Fruit fly (Drosophila melanogaster) whole organism, embryonic: Measurements from ENCODE around the gene erm.

Experiments used
- Asciz ChIP-seq: fragments of 200-800 bp; sonication (Bioruptor generic); optimal IDR thresholded peaks from 2 replicates; lab custom pipeline; 2017; ENCODE audit warnings: missing biosample characterization, mild to moderate bottlenecking, missing genetic modification characterization, missing genetic modification reagents
- B-H1 ChIP-seq: fragments of 200-800 bp; sonication (Bioruptor generic); IDR thresholded peaks from 3 replicates; pipeline ENCODE4 v1.3.6; 2022; ENCODE audit warnings: missing biosample characterization, missing genetic modification characterization
- CG10274 ChIP-seq: fragments of 200-800 bp; sonication (Bioruptor generic); optimal IDR thresholded peaks from 3 replicates; lab custom pipeline; 2017; ENCODE audit warnings: missing biosample characterization, mild to moderate bottlenecking, missing genetic modification characterization
- CG11085 ChIP-seq: fragments of 200-800 bp; sonication (Bioruptor generic); IDR thresholded peaks from 2 replicates; pipeline ENCODE4 v1.3.6; 2022; ENCODE audit warnings: missing biosample characterization, missing genetic modification characterization
- CG13424 ChIP-seq: fragments of 200-800 bp; sonication (Bioruptor generic); optimal IDR thresholded peaks from 2 replicates; lab custom pipeline; 2019; ENCODE audit warnings: missing biosample characterization, mild to moderate bottlenecking, missing genetic modification characterization, moderate library complexity
- CG14014 ChIP-seq: fragments of 200-800 bp; sonication (Bioruptor generic); IDR thresholded peaks from 2 replicates; pipeline ENCODE4 v1.3.6; 2022; ENCODE audit warnings: missing biosample characterization, missing genetic modification characterization
- CG14441 ChIP-seq: fragments of 200-800 bp; sonication (Bioruptor generic); IDR thresholded peaks from 2 replicates; pipeline ENCODE4 v1.3.6; 2022; ENCODE audit warnings: missing biosample characterization, missing genetic modification characterization
- CG14710 ChIP-seq: fragments of 200-800 bp; sonication (Bioruptor generic); optimal IDR thresholded peaks from 3 replicates; lab custom pipeline; 2019; ENCODE audit warnings: missing biosample characterization, mild to moderate bottlenecking, missing genetic modification characterization, moderate library complexity
- CG15011 ChIP-seq: fragments of 200-800 bp; sonication (Bioruptor generic); optimal IDR thresholded peaks from 3 replicates; lab custom pipeline; 2018; ENCODE audit warnings: missing biosample characterization, mild to moderate bottlenecking, missing genetic modification characterization
- CG1832 ChIP-seq: fragments of 200-800 bp; sonication (Bioruptor generic); optimal IDR thresholded peaks from 2 replicates; lab custom pipeline; 2017; ENCODE audit warnings: missing biosample characterization, mild to moderate bottlenecking, missing genetic modification characterization, inconsistent platforms
- CG2129 ChIP-seq: fragments of 200-800 bp; sonication (Bioruptor generic); IDR thresholded peaks from 2 replicates; pipeline ENCODE4 v1.3.6; 2022; ENCODE audit warnings: missing biosample characterization, missing genetic modification characterization; ENCODE audit not compliant: partially characterized antibody
- CG30431 ChIP-seq: fragments of 200-800 bp; sonication (Bioruptor generic); optimal IDR thresholded peaks from 2 replicates; lab custom pipeline; 2017; ENCODE audit warnings: missing biosample characterization, missing genetic modification characterization
- CG31441 ChIP-seq: fragments of 200-800 bp; sonication (Bioruptor generic); IDR thresholded peaks from 2 replicates; pipeline ENCODE4 v1.3.6; 2022; ENCODE audit warnings: missing biosample characterization, missing genetic modification characterization
- CG3281 ChIP-seq: fragments of 200-800 bp; sonication (Bioruptor generic); optimal IDR thresholded peaks from 3 replicates; lab custom pipeline; 2017; ENCODE audit warnings: missing biosample characterization, mild to moderate bottlenecking, missing genetic modification characterization
- CG34224 ChIP-seq: fragments of 200-800 bp; sonication (Bioruptor generic); IDR thresholded peaks from 3 replicates; pipeline ENCODE4 v1.3.6; 2022; ENCODE audit warnings: missing biosample characterization, missing genetic modification characterization; ENCODE audit not compliant: partially characterized antibody
- CG4617 ChIP-seq: fragments of 200-800 bp; sonication (Bioruptor generic); optimal IDR thresholded peaks from 3 replicates; lab custom pipeline; 2016; ENCODE audit warnings: missing biosample characterization, missing genetic modification characterization, borderline replicate concordance
- CG4820 ChIP-seq: fragments of 200-800 bp; sonication (Bioruptor generic); optimal IDR thresholded peaks from 3 replicates; lab custom pipeline; 2016; ENCODE audit warnings: missing biosample characterization, missing genetic modification characterization
- CG5245 ChIP-seq: fragments of 200-800 bp; sonication (Bioruptor generic); optimal IDR thresholded peaks from 3 replicates; lab custom pipeline; 2016; ENCODE audit warnings: missing biosample characterization, missing genetic modification characterization
- CG6854 ChIP-seq: fragments of 200-800 bp; sonication (Bioruptor generic); optimal IDR thresholded peaks from 3 replicates; lab custom pipeline; 2017; ENCODE audit warnings: missing biosample characterization, mild to moderate bottlenecking, missing genetic modification characterization
- CG8290 ChIP-seq, 3 experiments: fragments of 200-800 bp; sonication (Bioruptor generic); optimal IDR thresholded peaks; 2 replicates each; lab custom pipeline; 2016 to 2019; ENCODE audit warnings: missing biosample characterization in 3 of 3, missing genetic modification characterization in 3 of 3, mild to moderate bottlenecking in 2 of 3, moderate library complexity in 1 of 3
- D19A ChIP-seq: fragments of 200-800 bp; optimal IDR thresholded peaks from 3 replicates; lab custom pipeline; 2019; ENCODE audit warnings: missing biosample characterization, mild to moderate bottlenecking, missing genetic modification characterization, moderate library complexity
- Doc3 ChIP-seq: fragments of 200-800 bp; sonication (Bioruptor generic); IDR thresholded peaks from 3 replicates; pipeline ENCODE4 v1.3.6; 2022; ENCODE audit warnings: missing biosample characterization, missing genetic modification characterization; ENCODE audit not compliant: partially characterized antibody
- Hr3 ChIP-seq: fragments of 200-800 bp; sonication (Bioruptor generic); optimal IDR thresholded peaks from 3 replicates; lab custom pipeline; 2016; ENCODE audit warnings: missing biosample characterization, missing genetic modification characterization
- Jarid2 ChIP-seq: fragments of 200-800 bp; sonication (Bioruptor generic); optimal IDR thresholded peaks from 3 replicates; lab custom pipeline; 2017; ENCODE audit warnings: mild to moderate bottlenecking, missing biosample characterization, missing genetic modification reagents, missing genetic modification characterization
- Lhr ChIP-seq: fragments of 200-800 bp; sonication (Bioruptor generic); optimal IDR thresholded peaks from 3 replicates; lab custom pipeline; 2017; ENCODE audit warnings: mild to moderate bottlenecking, missing biosample characterization, missing genetic modification reagents, missing genetic modification characterization
- NC2α ChIP-seq: fragments of 200-800 bp; sonication (Bioruptor generic); optimal IDR thresholded peaks from 2 replicates; lab custom pipeline; 2016; ENCODE audit warnings: missing biosample characterization, missing genetic modification characterization
- Nf-YB ChIP-seq: fragments of 200-800 bp; sonication (Bioruptor generic); optimal IDR thresholded peaks from 3 replicates; lab custom pipeline; 2019; ENCODE audit warnings: missing biosample characterization, mild to moderate bottlenecking, missing genetic modification characterization, moderate library complexity
- Opbp ChIP-seq: fragments of 200-800 bp; sonication (Bioruptor generic); IDR thresholded peaks from 3 replicates; pipeline ENCODE4 v1.3.6; 2022; ENCODE audit warnings: missing biosample characterization, missing genetic modification characterization; ENCODE audit not compliant: partially characterized antibody
- ab ChIP-seq: fragments of 200-800 bp; sonication (Bioruptor generic); optimal IDR thresholded peaks from 2 replicates; lab custom pipeline; 2016; ENCODE audit warnings: missing biosample characterization, missing genetic modification characterization
- amos ChIP-seq: fragments of 200-800 bp; sonication (Bioruptor generic); IDR thresholded peaks from 2 replicates; pipeline ENCODE4 v1.3.6; 2022; ENCODE audit warnings: missing biosample characterization, missing genetic modification characterization; ENCODE audit not compliant: partially characterized antibody
- ato ChIP-seq: fragments of 200-800 bp; sonication (Bioruptor generic); IDR thresholded peaks from 2 replicates; pipeline ENCODE4 v1.3.6; 2022; ENCODE audit warnings: missing biosample characterization, missing genetic modification characterization; ENCODE audit not compliant: partially characterized antibody
- bowl ChIP-seq: fragments of 200-800 bp; sonication (Bioruptor generic); IDR thresholded peaks from 2 replicates; pipeline ENCODE4 v1.3.6; 2022; ENCODE audit warnings: missing biosample characterization, missing genetic modification characterization
- cas ChIP-seq: fragments of 200-800 bp; sonication (Bioruptor generic); IDR thresholded peaks from 2 replicates; pipeline ENCODE4 v1.3.6; 2022; ENCODE audit warnings: missing biosample characterization, missing genetic modification characterization
- cato ChIP-seq: fragments of 200-800 bp; sonication (Bioruptor generic); optimal IDR thresholded peaks from 2 replicates; lab custom pipeline; 2016; ENCODE audit warnings: missing biosample characterization, missing genetic modification characterization, borderline replicate concordance
- ci ChIP-seq: fragments of 200-800 bp; sonication (Bioruptor generic); IDR thresholded peaks from 3 replicates; pipeline ENCODE4 v1.3.6; 2022; ENCODE audit warnings: missing biosample characterization, missing genetic modification characterization
- dmrt11E ChIP-seq: fragments of 200-800 bp; sonication (Bioruptor generic); optimal IDR thresholded peaks from 3 replicates; lab custom pipeline; 2018; ENCODE audit warnings: missing biosample characterization, mild to moderate bottlenecking, missing genetic modification characterization, moderate library complexity
- exex ChIP-seq: fragments of 200-800 bp; sonication (Bioruptor generic); optimal IDR thresholded peaks from 4 replicates; lab custom pipeline; 2018; ENCODE audit warnings: missing biosample characterization, mild to moderate bottlenecking, missing genetic modification characterization, moderate library complexity
- lov ChIP-seq, 2 experiments: fragments of 200-800 bp in 1 of 2; fragments of >200 bp in 1 of 2; sonication (Bioruptor generic) in 1 of 2; IDR thresholded peaks in 1 of 2; optimal IDR thresholded peaks in 1 of 2; 2 replicates in 1 of 2; 3 replicates in 1 of 2; pipeline versions ENCODE4 v1.3.6 to Lab custom; 2017 to 2022; ENCODE audit warnings: missing biosample characterization in 1 of 2, missing genetic modification characterization in 1 of 2
- mirr ChIP-seq: fragments of 200-800 bp; sonication (Bioruptor generic); optimal IDR thresholded peaks from 3 replicates; lab custom pipeline; 2018; ENCODE audit warnings: missing biosample characterization, mild to moderate bottlenecking, missing genetic modification characterization
- nerfin-1 ChIP-seq: fragments of 200-800 bp; sonication (Bioruptor generic); optimal IDR thresholded peaks from 3 replicates; lab custom pipeline; 2019; ENCODE audit warnings: missing biosample characterization, mild to moderate bottlenecking, missing genetic modification characterization, moderate library complexity
- peb ChIP-seq: fragments of 200-800 bp; sonication (Bioruptor generic); IDR thresholded peaks from 2 replicates; pipeline ENCODE4 v1.3.6; 2022; ENCODE audit warnings: missing biosample characterization, missing genetic modification characterization
- phol ChIP-seq: fragments of 200-800 bp; sonication (Bioruptor generic); optimal IDR thresholded peaks from 3 replicates; lab custom pipeline; 2018; ENCODE audit warnings: missing biosample characterization, mild to moderate bottlenecking, missing genetic modification characterization, moderate library complexity
- ro ChIP-seq: fragments of 200-800 bp; sonication (Bioruptor generic); IDR thresholded peaks from 2 replicates; pipeline ENCODE4 v1.3.6; 2022; ENCODE audit warnings: missing biosample characterization, missing genetic modification characterization
- sna ChIP-seq: fragments of 200-800 bp; sonication (Bioruptor generic); IDR thresholded peaks from 2 replicates; pipeline ENCODE4 v1.3.6; 2022; ENCODE audit warnings: missing biosample characterization, missing genetic modification characterization; ENCODE audit not compliant: partially characterized antibody
- stc ChIP-seq: fragments of 200-800 bp; sonication (Bioruptor generic); IDR thresholded peaks from 2 replicates; pipeline ENCODE4 v1.3.6; 2022; ENCODE audit warnings: missing biosample characterization, missing genetic modification characterization
- sug ChIP-seq: fragments of 200-800 bp; optimal IDR thresholded peaks from 2 replicates; lab custom pipeline; 2019; ENCODE audit warnings: missing biosample characterization, mild to moderate bottlenecking, missing genetic modification characterization, moderate library complexity
- tx ChIP-seq: fragments of 200-800 bp; sonication (Bioruptor generic); optimal IDR thresholded peaks from 2 replicates; lab custom pipeline; 2016; ENCODE audit warnings: missing biosample characterization, missing genetic modification characterization
- wdn ChIP-seq: fragments of 200-800 bp; sonication (Bioruptor generic); IDR thresholded peaks from 2 replicates; pipeline ENCODE4 v1.3.6; 2022; ENCODE audit warnings: missing biosample characterization, missing genetic modification characterization
- zfh1 ChIP-seq: fragments of 200-800 bp; sonication (Bioruptor generic); IDR thresholded peaks from 3 replicates; pipeline ENCODE4 v1.3.6; 2022; ENCODE audit warnings: missing biosample characterization, missing genetic modification characterization

The erm gene

DNA sequence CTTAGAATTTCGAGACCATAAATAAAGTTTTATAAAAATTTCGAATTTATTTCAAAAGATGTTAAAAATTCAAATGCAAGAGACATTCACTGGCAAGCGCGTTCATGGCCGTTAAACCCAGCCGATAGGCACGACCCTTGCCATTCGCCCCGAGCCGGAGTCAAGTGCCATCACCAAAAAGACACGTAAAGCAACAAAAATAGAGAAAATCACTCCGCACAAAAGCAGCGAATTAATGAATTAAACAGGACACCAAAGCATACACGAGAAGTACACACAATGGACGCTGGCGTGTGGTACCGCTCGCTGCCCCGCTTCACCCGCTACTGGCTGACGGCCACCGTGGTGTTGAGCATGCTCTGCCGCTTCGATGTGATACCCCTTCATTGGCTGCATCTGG lies 3.8 kb upstream of the erm start, which contains the start of gene Der-1 (continued):
- TF ChIP-seq ab (GFP tag; lab: Kevin White, UChicago) (no peak), D19A (no peak), bowl (no peak), Lhr (GFP tag; lab: Kevin White, UChicago) (no peak), mirr (no peak), B-H1 (GFP tag; lab: Robert Waterston, UW) (no peak), cato (GFP tag; lab: Kevin White, UChicago) (no peak), stc (no peak), CG4820 (GFP tag; lab: Kevin White, UChicago) (no peak), wdn (GFP tag; lab: Robert Waterston, UW) (no peak), sna (GFP tag; lab: Robert Waterston, UW) (peak; percentile 78), phol (tag; lab: Kevin White, UChicago) (peak; percentile 43), CG31441 (GFP tag; lab: Robert Waterston, UW) (no peak), nerfin-1 (tag; lab: Kevin White, UChicago) (no peak), peb (GFP tag; lab: Robert Waterston, UW) (no peak), ro (GFP tag; lab: Robert Waterston, UW) (no peak), CG6854 (GFP tag; lab: Kevin White, UChicago) (no peak), exex (tag; lab: Kevin White, UChicago) (no peak), CG14710 (peak; percentile 15), Jarid2 (GFP tag; lab: Kevin White, UChicago) (no peak), zfh1 (GFP tag; lab: Robert Waterston, UW) (no peak), Nf-YB (GFP tag; lab: Kevin White, UChicago) (no peak), CG13424 (tag; lab: Kevin White, UChicago) (no peak), CG14014 (no peak), CG4617 (GFP tag; lab: Kevin White, UChicago) (peak; percentile 88), NC2α (GFP tag; lab: Kevin White, UChicago) (no peak), sug (tag; lab: Kevin White, UChicago) (no peak), CG1832 (GFP tag; lab: Kevin White, UChicago) (no peak), CG14441 (GFP tag; lab: Robert Waterston, UW) (no peak), ato (GFP tag; lab: Robert Waterston, UW) (peak; percentile 84), CG34224 (peak; percentile 87), ci (GFP tag; lab: Robert Waterston, UW) (peak; percentile 32; the same call in 1 of the 3 replicates), Asciz (GFP tag; lab: Kevin White, UChicago) (no peak), CG15011 (no peak), Hr3 (GFP tag; lab: Kevin White, UChicago) (no peak), amos (GFP tag; lab: Robert Waterston, UW) (peak; percentile 93), CG11085 (no peak), lov (optimal IDR thresholded peaks at IDR 0.05; lab: Kevin White, UChicago) (no peak), lov (GFP tag; IDR thresholded peaks at IDR 0.05; lab: Robert Waterston, UW) (no peak), CG8290 (GFP tag; optimal IDR thresholded peaks at IDR 0.05; lab: Kevin White, UChicago) (no peak), CG8290 (tag; optimal IDR thresholded peaks at IDR 0.05; lab: Kevin White, UChicago) (no peak), CG5245 (no peak), cas (GFP tag; lab: Robert Waterston, UW) (no peak), Opbp (GFP tag; lab: Robert Waterston, UW) (peak; percentile 94), CG10274 (GFP tag; lab: Kevin White, UChicago) (no peak), CG30431 (GFP tag; lab: Kevin White, UChicago) (no peak), CG3281 (GFP tag; lab: Kevin White, UChicago) (no peak), tx (no peak), CG2129 (peak; percentile 64), Doc3 (peak; percentile 88), dmrt11E (tag; lab: Kevin White, UChicago) (no peak)
